Fruit fly (Drosophila melanogaster) whole organism, embryonic: ENCODE data around the gene CG43867.

Experiments used
- Asciz ChIP-seq: fragments of 200-800 bp; sonication (Bioruptor generic); optimal IDR thresholded peaks from 2 replicates; lab custom pipeline; 2017; ENCODE audit warnings: missing biosample characterization, mild to moderate bottlenecking, missing genetic modification characterization, missing genetic modification reagents
- BtbVII ChIP-seq: fragments of 200-800 bp; sonication (Bioruptor generic); optimal IDR thresholded peaks from 3 replicates; lab custom pipeline; 2017; ENCODE audit warnings: missing biosample characterization, mild to moderate bottlenecking, missing genetic modification characterization
- CG10654 ChIP-seq: fragments of 200-800 bp; sonication (Bioruptor generic); optimal IDR thresholded peaks from 2 replicates; lab custom pipeline; 2016; ENCODE audit warnings: missing biosample characterization, missing genetic modification characterization
- CG11398 ChIP-seq: fragments of 200-800 bp; sonication (Bioruptor generic); optimal IDR thresholded peaks from 2 replicates; lab custom pipeline; 2016; ENCODE audit warnings: missing biosample characterization, missing genetic modification characterization
- CG13296 ChIP-seq: fragments of 200-800 bp; sonication (Bioruptor generic); optimal IDR thresholded peaks from 3 replicates; lab custom pipeline; 2018; ENCODE audit warnings: missing biosample characterization, mild to moderate bottlenecking, missing genetic modification characterization
- CG14965 ChIP-seq: fragments of 200-800 bp; sonication (Bioruptor generic); optimal IDR thresholded peaks from 2 replicates; lab custom pipeline; 2016; ENCODE audit warnings: missing biosample characterization, missing genetic modification characterization, borderline replicate concordance
- CG16779 ChIP-seq: fragments of 200-800 bp; sonication (Bioruptor generic); IDR thresholded peaks from 2 replicates; pipeline ENCODE4 v1.3.6; 2022; ENCODE audit warnings: missing biosample characterization, missing genetic modification characterization
- CG17385 ChIP-seq: fragments of 200-800 bp; sonication (Bioruptor generic); optimal IDR thresholded peaks from 3 replicates; lab custom pipeline; 2018; ENCODE audit warnings: missing biosample characterization, mild to moderate bottlenecking, missing genetic modification characterization
- CG18764 ChIP-seq: fragments of 200-800 bp; sonication (Bioruptor generic); optimal IDR thresholded peaks from 3 replicates; lab custom pipeline; 2016; ENCODE audit warnings: missing biosample characterization, missing genetic modification characterization
- CG30020 ChIP-seq: fragments of 200-800 bp; optimal IDR thresholded peaks from 2 replicates; lab custom pipeline; 2019; ENCODE audit warnings: missing biosample characterization, mild to moderate bottlenecking, missing genetic modification characterization, moderate library complexity
- CG3281 ChIP-seq: fragments of 200-800 bp; sonication (Bioruptor generic); optimal IDR thresholded peaks from 3 replicates; lab custom pipeline; 2017; ENCODE audit warnings: missing biosample characterization, mild to moderate bottlenecking, missing genetic modification characterization
- CG34422 ChIP-seq: fragments of 200-800 bp; sonication (Bioruptor generic); IDR thresholded peaks from 3 replicates; pipeline ENCODE4 v1.3.6; 2022; ENCODE audit warnings: missing biosample characterization, missing genetic modification characterization
- CG3726 ChIP-seq: fragments of 200-800 bp; sonication (Bioruptor generic); IDR thresholded peaks from 3 replicates; pipeline ENCODE4, ENCODE4 v1.3.6; 2022; ENCODE audit warnings: missing biosample characterization, missing genetic modification characterization
- CG3847 ChIP-seq: fragments of 200-800 bp; sonication (Bioruptor generic); IDR thresholded peaks from 2 replicates; pipeline ENCODE4 v1.3.6; 2022; ENCODE audit warnings: missing biosample characterization, missing genetic modification characterization
- CG4707 ChIP-seq: fragments of 200-800 bp; sonication (Bioruptor generic); optimal IDR thresholded peaks from 2 replicates; lab custom pipeline; 2018; ENCODE audit warnings: missing biosample characterization, mild to moderate bottlenecking, missing genetic modification characterization, moderate library complexity
- CG7556 ChIP-seq: fragments of 200-800 bp; sonication (Bioruptor generic); optimal IDR thresholded peaks from 2 replicates; lab custom pipeline; 2017; ENCODE audit warnings: missing biosample characterization, mild to moderate bottlenecking, missing genetic modification characterization
- CG7786 ChIP-seq: fragments of 200-800 bp; sonication (Bioruptor generic); optimal IDR thresholded peaks from 2 replicates; lab custom pipeline; 2016; ENCODE audit warnings: missing biosample characterization, missing genetic modification characterization
- CG8089 ChIP-seq: fragments of 200-800 bp; sonication (Bioruptor generic); optimal IDR thresholded peaks from 3 replicates; lab custom pipeline; 2016; ENCODE audit warnings: missing biosample characterization, missing genetic modification characterization
- CrebB ChIP-seq: fragments of 200-800 bp; sonication (Bioruptor generic); optimal IDR thresholded peaks from 3 replicates; lab custom pipeline; 2018; ENCODE audit warnings: missing biosample characterization, mild to moderate bottlenecking, missing genetic modification characterization
- Doc3 ChIP-seq: fragments of 200-800 bp; sonication (Bioruptor generic); IDR thresholded peaks from 3 replicates; pipeline ENCODE4 v1.3.6; 2022; ENCODE audit warnings: missing biosample characterization, missing genetic modification characterization; ENCODE audit not compliant: partially characterized antibody
- ERR ChIP-seq: fragments of 200-800 bp; sonication (Bioruptor generic); optimal IDR thresholded peaks from 2 replicates; lab custom pipeline; 2016; ENCODE audit warnings: missing biosample characterization, missing genetic modification characterization
- Fer1 ChIP-seq: fragments of 200-800 bp; sonication (Bioruptor generic); optimal IDR thresholded peaks from 2 replicates; lab custom pipeline; 2017; ENCODE audit warnings: missing biosample characterization, mild to moderate bottlenecking, missing genetic modification characterization
- HHEX ChIP-seq: fragments of 200-800 bp; sonication (Bioruptor generic); optimal IDR thresholded peaks from 3 replicates; lab custom pipeline; 2017; ENCODE audit warnings: missing biosample characterization, mild to moderate bottlenecking, missing genetic modification characterization, missing genetic modification reagents
- Hr39 ChIP-seq: fragments of >200 bp; optimal IDR thresholded peaks from 2 replicates; lab custom pipeline; 2017
- MTF-1 ChIP-seq: fragments of 200-800 bp; sonication (Bioruptor generic); optimal IDR thresholded peaks from 2 replicates; lab custom pipeline; 2018; ENCODE audit warnings: missing biosample characterization, mild to moderate bottlenecking, missing genetic modification characterization, borderline replicate concordance
- Mrtf ChIP-seq: fragments of 200-800 bp; sonication (Bioruptor generic); IDR thresholded peaks from 3 replicates; pipeline ENCODE4 v1.3.6; 2022; ENCODE audit warnings: missing biosample characterization, missing genetic modification characterization
- NK7.1 ChIP-seq: fragments of 200-800 bp; sonication (Bioruptor generic); optimal IDR thresholded peaks from 3 replicates; lab custom pipeline; 2016; ENCODE audit warnings: missing biosample characterization, missing genetic modification characterization
- Optix ChIP-seq: fragments of 200-800 bp; sonication (Bioruptor generic); IDR thresholded peaks from 3 replicates; pipeline ENCODE4 v1.3.6; 2022; ENCODE audit warnings: missing biosample characterization, missing genetic modification characterization
- Rfx ChIP-seq: fragments of 200-800 bp; sonication (Bioruptor generic); IDR thresholded peaks from 2 replicates; pipeline ENCODE4 v1.3.6; 2022; ENCODE audit warnings: missing biosample characterization, missing genetic modification characterization
- Sox102F ChIP-seq: fragments of 200-800 bp; sonication (Bioruptor generic); optimal IDR thresholded peaks from 2 replicates; lab custom pipeline; 2018; ENCODE audit warnings: missing biosample characterization, mild to moderate bottlenecking, missing genetic modification characterization, moderate library complexity
- bsh ChIP-seq, 2 experiments: fragments of 200-800 bp; sonication (Bioruptor generic); optimal IDR thresholded peaks; 2 replicates each; lab custom pipeline; 2017 to 2018; ENCODE audit warnings: mild to moderate bottlenecking in 2 of 2, missing biosample characterization in 2 of 2, missing genetic modification characterization in 2 of 2, moderate library complexity in 1 of 2
- cad ChIP-seq: fragments of >200 bp; optimal IDR thresholded peaks from 2 replicates; lab custom pipeline; 2017; ENCODE audit warnings: missing biosample characterization, missing genetic modification characterization
- chif ChIP-seq, 2 experiments: fragments of 200-800 bp; sonication (Bioruptor generic); optimal IDR thresholded peaks; 3 replicates each; lab custom pipeline; 2016; ENCODE audit warnings: missing biosample characterization in 2 of 2, missing genetic modification characterization in 2 of 2
- dimm ChIP-seq: fragments of 200-800 bp; sonication (Bioruptor generic); IDR thresholded peaks from 2 replicates; pipeline ENCODE4 v1.3.6; 2022; ENCODE audit warnings: missing biosample characterization, missing genetic modification characterization
- exex ChIP-seq: fragments of 200-800 bp; sonication (Bioruptor generic); optimal IDR thresholded peaks from 4 replicates; lab custom pipeline; 2018; ENCODE audit warnings: missing biosample characterization, mild to moderate bottlenecking, missing genetic modification characterization, moderate library complexity
- fd96Cb ChIP-seq: fragments of 200-800 bp; sonication (Bioruptor generic); optimal IDR thresholded peaks from 2 replicates; lab custom pipeline; 2018; ENCODE audit warnings: missing biosample characterization, mild to moderate bottlenecking, missing genetic modification characterization, moderate library complexity
- fu2 ChIP-seq: fragments of 200-800 bp; sonication (Bioruptor generic); optimal IDR thresholded peaks from 2 replicates; lab custom pipeline; 2016; ENCODE audit warnings: missing biosample characterization, missing genetic modification characterization
- hkb ChIP-seq, 2 experiments: fragments of 200-800 bp in 1 of 2; fragments of >200 bp in 1 of 2; sonication (Bioruptor generic) in 1 of 2; IDR thresholded peaks in 1 of 2; optimal IDR thresholded peaks in 1 of 2; 2 replicates each; pipeline versions ENCODE4 v1.3.6 to Lab custom; 2017 to 2022; ENCODE audit warnings: missing biosample characterization in 1 of 2, missing genetic modification characterization in 1 of 2
- lab ChIP-seq: fragments of 200-800 bp; sonication (Bioruptor generic); optimal IDR thresholded peaks from 3 replicates; lab custom pipeline; 2017; ENCODE audit warnings: missing biosample characterization, missing genetic modification characterization, mild to moderate bottlenecking, moderate library complexity, missing genetic modification reagents
- lola ChIP-seq, 3 experiments: fragments of >200 bp in 2 of 3; fragments of 200-800 bp in 1 of 3; sonication (Bioruptor generic) in 1 of 3; optimal IDR thresholded peaks; 2 replicates each; lab custom pipeline; 2017 to 2019; ENCODE audit warnings: missing biosample characterization in 3 of 3, missing genetic modification characterization in 3 of 3, mild to moderate bottlenecking in 1 of 3, moderate library complexity in 1 of 3
- nerfin-2 ChIP-seq: fragments of 200-800 bp; sonication (Bioruptor generic); IDR thresholded peaks from 2 replicates; pipeline ENCODE4 v1.3.6; 2022; ENCODE audit warnings: missing biosample characterization, missing genetic modification characterization; ENCODE audit not compliant: partially characterized antibody
- otp ChIP-seq: fragments of 200-800 bp; sonication (Bioruptor generic); IDR thresholded peaks from 3 replicates; pipeline ENCODE4, ENCODE4 v1.3.6; 2022; ENCODE audit warnings: missing biosample characterization, missing genetic modification characterization
- pfk ChIP-seq: fragments of 200-800 bp; sonication (Bioruptor generic); optimal IDR thresholded peaks from 2 replicates; lab custom pipeline; 2018; ENCODE audit warnings: missing biosample characterization, mild to moderate bottlenecking, missing genetic modification characterization, moderate library complexity
- prd ChIP-seq, 3 experiments: fragments of >200 bp in 2 of 3; fragments of 200-800 bp in 1 of 3; sonication (Bioruptor generic) in 1 of 3; optimal IDR thresholded peaks in 2 of 3; IDR thresholded peaks in 1 of 3; 2 replicates in 2 of 3; 3 replicates in 1 of 3; pipeline versions ENCODE4 v1.3.6 to Lab custom; 2017 to 2022; ENCODE audit warnings: missing biosample characterization in 1 of 3, missing genetic modification characterization in 1 of 3
- sd ChIP-seq: fragments of 200-800 bp; sonication (Bioruptor generic); optimal IDR thresholded peaks from 3 replicates; lab custom pipeline; 2018; ENCODE audit warnings: missing biosample characterization, mild to moderate bottlenecking, missing genetic modification characterization, moderate library complexity
- sens ChIP-seq: fragments of 200-800 bp; sonication (Bioruptor generic); peaks from one replicate; lab custom pipeline; 2016; ENCODE audit warnings: missing biosample characterization, missing genetic modification characterization
- tap ChIP-seq: fragments of 200-800 bp; optimal IDR thresholded peaks from 3 replicates; lab custom pipeline; 2019; ENCODE audit warnings: missing biosample characterization, mild to moderate bottlenecking, missing genetic modification characterization, moderate library complexity
- tin ChIP-seq: fragments of 200-800 bp; sonication (Bioruptor generic); optimal IDR thresholded peaks from 3 replicates; lab custom pipeline; 2016; ENCODE audit warnings: missing biosample characterization, missing genetic modification characterization
- tx ChIP-seq: fragments of 200-800 bp; sonication (Bioruptor generic); optimal IDR thresholded peaks from 2 replicates; lab custom pipeline; 2016; ENCODE audit warnings: missing biosample characterization, missing genetic modification characterization

CG43867 gene

dm6 chrX:955873-956272, 28.1 kb upstream of the CG43867 start (continued):
- no peak for TF ChIP-seq CG16779
- TF ChIP-seq Asciz (GFP tag; lab: Kevin White, UChicago) = peak; percentile 18
- TF ChIP-seq fd96Cb (tag; lab: Kevin White, UChicago) = peak; percentile 61
- TF ChIP-seq CG3726 (GFP tag; lab: Robert Waterston, UW) = 0 out of 3 replicates have a peak, but pooled peaks have one; percentile 11
- peak; percentile 90 for TF ChIP-seq sens (GFP tag; lab: Kevin White, UChicago)
- TF ChIP-seq pfk = no peak
- TF ChIP-seq Doc3 (GFP tag; lab: Robert Waterston, UW) = no peak
- TF ChIP-seq fu2 (GFP tag; lab: Kevin White, UChicago) = peak; percentile 26
- TF ChIP-seq tx = peak; percentile 37
- TF ChIP-seq Fer1 = peak; percentile 75
- no peak for TF ChIP-seq CG30020 (tag; lab: Kevin White, UChicago)
- TF ChIP-seq tap (tag; lab: Kevin White, UChicago) = peak; percentile 52
- TF ChIP-seq dimm (GFP tag; lab: Robert Waterston, UW) = 0 out of 2 replicates have a peak, but pooled peaks have one; percentile 19
- peak; percentile 41 for TF ChIP-seq CG17385 (GFP tag; lab: Kevin White, UChicago)
- peak; percentile 48; the same call in 1 of the 2 replicates for TF ChIP-seq CG3847 (GFP tag; lab: Robert Waterston, UW)
- TF ChIP-seq Rfx (GFP tag; lab: Robert Waterston, UW) = peak; percentile 71
- TF ChIP-seq hkb (optimal IDR thresholded peaks at IDR 0.05; lab: Kevin White, UChicago) = no peak
- peak; percentile 67 for TF ChIP-seq hkb (GFP tag; IDR thresholded peaks at IDR 0.05; lab: Robert Waterston, UW)
- TF ChIP-seq chif (GFP tag; optimal IDR thresholded peaks at IDR 0.05; lab: Kevin White, UChicago) = peak; percentile 31 to 33
- TF ChIP-seq HHEX = peak; percentile 53
- TF ChIP-seq CG4707 (GFP tag; lab: Kevin White, UChicago) = peak; percentile 28
- peak in 1 of 2 experiments; percentile 62 for TF ChIP-seq bsh (GFP tag; optimal IDR thresholded peaks at IDR 0.05; lab: Kevin White, UChicago)
- no peak for TF ChIP-seq CG14965 (GFP tag; lab: Kevin White, UChicago)
- peak; percentile 45 for TF ChIP-seq CG7786 (GFP tag; lab: Kevin White, UChicago)
- TF ChIP-seq sd (tag; lab: Kevin White, UChicago) = peak; percentile 11
- TF ChIP-seq MTF-1 (GFP tag; lab: Kevin White, UChicago) = peak; percentile 3
- TF ChIP-seq Sox102F (GFP tag; lab: Kevin White, UChicago) = peak; percentile 70
- TF ChIP-seq ERR (GFP tag; lab: Kevin White, UChicago) = no peak
- no peak for TF ChIP-seq CG11398
- peak; percentile 33 for TF ChIP-seq CG8089 (GFP tag; lab: Kevin White, UChicago)
- TF ChIP-seq tin (GFP tag; lab: Kevin White, UChicago) = peak; percentile 52
- TF ChIP-seq CG13296 (GFP tag; lab: Kevin White, UChicago) = peak; percentile 25
- peak; percentile 22 for TF ChIP-seq CG18764 (GFP tag; lab: Kevin White, UChicago)
- peak; percentile 49 for TF ChIP-seq CG10654 (GFP tag; lab: Kevin White, UChicago)
- TF ChIP-seq CG34422 (GFP tag; lab: Robert Waterston, UW) = peak; percentile 61; the same call in 2 of the 3 replicates
- TF ChIP-seq cad = no peak
- 0 out of 3 replicates have a peak, but pooled peaks have one; percentile 39 for TF ChIP-seq otp (GFP tag; lab: Robert Waterston, UW)
- TF ChIP-seq BtbVII = peak; percentile 41
- TF ChIP-seq nerfin-2 = no peak
- TF ChIP-seq Optix (GFP tag; lab: Robert Waterston, UW) = 0 out of 3 replicates have a peak, but pooled peaks have one; percentile 65
- peak; percentile 40 for TF ChIP-seq CG3281 (GFP tag; lab: Kevin White, UChicago)
- TF ChIP-seq prd (optimal IDR thresholded peaks at IDR 0.05; lab: Kevin White, UChicago) = no peak
- peak; percentile 74 for TF ChIP-seq prd (GFP tag; IDR thresholded peaks at IDR 0.05; lab: Robert Waterston, UW)
- TF ChIP-seq CG7556 (GFP tag; lab: Kevin White, UChicago) = peak; percentile 52
- TF ChIP-seq Hr39 (lab: Kevin White, UChicago) = no peak
- TF ChIP-seq lab (GFP tag; lab: Kevin White, UChicago) = peak; percentile 78
- peak; percentile 22 for TF ChIP-seq NK7.1 (GFP tag; lab: Kevin White, UChicago)
- TF ChIP-seq Mrtf (GFP tag; lab: Robert Waterston, UW) = peak; percentile 59; the same call in 2 of the 3 replicates
- peak; percentile 0 for TF ChIP-seq CrebB (tag; lab: Kevin White, UChicago)
- no peak for TF ChIP-seq exex (tag; lab: Kevin White, UChicago)
- no peak for TF ChIP-seq lola (GFP tag; optimal IDR thresholded peaks at IDR 0.05; lab: Kevin White, UChicago)
